Fruit fly (Drosophila melanogaster) whole organism, embryonic: ENCODE measurements around the gene Cpr76Bc.

Experiments used
- CG1024 ChIP-seq: fragments of 200-800 bp; sonication (Bioruptor generic); IDR thresholded peaks from 2 replicates; pipeline ENCODE4 v1.3.6; 2022; ENCODE audit warnings: missing biosample characterization, missing genetic modification characterization
- CG10431 ChIP-seq: fragments of 200-800 bp; sonication (Bioruptor generic); optimal IDR thresholded peaks from 3 replicates; lab custom pipeline; 2018; ENCODE audit warnings: missing biosample characterization, mild to moderate bottlenecking, missing genetic modification characterization
- CG10565 ChIP-seq: fragments of 200-800 bp; sonication (Bioruptor generic); optimal IDR thresholded peaks from 3 replicates; lab custom pipeline; 2016; ENCODE audit warnings: missing biosample characterization, mild to moderate bottlenecking, missing genetic modification characterization
- CG11398 ChIP-seq: fragments of 200-800 bp; sonication (Bioruptor generic); optimal IDR thresholded peaks from 2 replicates; lab custom pipeline; 2016; ENCODE audit warnings: missing biosample characterization, missing genetic modification characterization
- CG11456 ChIP-seq: fragments of 200-800 bp; sonication (Bioruptor generic); IDR thresholded peaks from 3 replicates; pipeline ENCODE4 v1.3.6; 2022; ENCODE audit warnings: missing biosample characterization, missing genetic modification characterization
- CG15269 ChIP-seq: fragments of 200-800 bp; sonication (Bioruptor generic); optimal IDR thresholded peaks from 2 replicates; lab custom pipeline; 2018; ENCODE audit warnings: missing biosample characterization, mild to moderate bottlenecking, missing genetic modification characterization, moderate library complexity
- CG1647 ChIP-seq: fragments of 200-800 bp; sonication (Bioruptor generic); optimal IDR thresholded peaks from 3 replicates; lab custom pipeline; 2016; ENCODE audit warnings: missing biosample characterization, missing genetic modification characterization
- CG16863 ChIP-seq: fragments of 200-800 bp; sonication (Bioruptor generic); optimal IDR thresholded peaks from 3 replicates; lab custom pipeline; 2016; ENCODE audit warnings: missing biosample characterization, missing genetic modification characterization
- CG17568 ChIP-seq: fragments of 200-800 bp; sonication (Bioruptor generic); optimal IDR thresholded peaks from 2 replicates; lab custom pipeline; 2018; ENCODE audit warnings: missing biosample characterization, mild to moderate bottlenecking, missing genetic modification characterization, moderate library complexity
- CG18011 ChIP-seq: fragments of 200-800 bp; sonication (Bioruptor generic); optimal IDR thresholded peaks from 2 replicates; lab custom pipeline; 2017; ENCODE audit warnings: missing biosample characterization, missing genetic modification characterization, mild to moderate bottlenecking, moderate library complexity, missing genotype
- CG2120 ChIP-seq: fragments of 200-800 bp; sonication (Bioruptor generic); optimal IDR thresholded peaks from 3 replicates; lab custom pipeline; 2016; ENCODE audit warnings: missing biosample characterization, missing genetic modification characterization
- CG30403 ChIP-seq: fragments of 200-800 bp; sonication (Bioruptor generic); optimal IDR thresholded peaks from 3 replicates; lab custom pipeline; 2016; ENCODE audit warnings: missing biosample characterization, missing genetic modification characterization
- CG33557 ChIP-seq: fragments of 200-800 bp; sonication (Bioruptor generic); optimal IDR thresholded peaks from 2 replicates; lab custom pipeline; 2019; ENCODE audit warnings: missing biosample characterization, mild to moderate bottlenecking, missing genetic modification characterization, moderate library complexity
- CG4282 ChIP-seq: fragments of 200-800 bp; sonication (Bioruptor generic); optimal IDR thresholded peaks from 2 replicates; lab custom pipeline; 2016; ENCODE audit warnings: missing biosample characterization, missing genetic modification characterization
- CG5953 ChIP-seq: fragments of 200-800 bp; sonication (Bioruptor generic); IDR thresholded peaks from 2 replicates; pipeline ENCODE4 v1.3.6; 2022; ENCODE audit warnings: missing biosample characterization, missing genetic modification characterization
- CG6683 ChIP-seq: fragments of 200-800 bp; sonication (Bioruptor generic); optimal IDR thresholded peaks from 2 replicates; lab custom pipeline; 2017; ENCODE audit warnings: missing biosample characterization, mild to moderate bottlenecking, missing genetic modification characterization, missing genetic modification reagents
- CG7271 ChIP-seq: fragments of 200-800 bp; sonication (Bioruptor generic); optimal IDR thresholded peaks from 2 replicates; lab custom pipeline; 2018; ENCODE audit warnings: missing biosample characterization, mild to moderate bottlenecking, missing genetic modification characterization, moderate library complexity
- CG7786 ChIP-seq: fragments of 200-800 bp; sonication (Bioruptor generic); optimal IDR thresholded peaks from 2 replicates; lab custom pipeline; 2016; ENCODE audit warnings: missing biosample characterization, missing genetic modification characterization
- CG9797 ChIP-seq: fragments of 200-800 bp; sonication (Bioruptor generic); optimal IDR thresholded peaks from 3 replicates; lab custom pipeline; 2018; ENCODE audit warnings: missing biosample characterization, mild to moderate bottlenecking, missing genetic modification characterization
- Chrac-16 ChIP-seq: fragments of 200-800 bp; sonication (Bioruptor generic); optimal IDR thresholded peaks from 3 replicates; lab custom pipeline; 2016; ENCODE audit warnings: missing biosample characterization, missing genetic modification characterization
- HHEX ChIP-seq: fragments of 200-800 bp; sonication (Bioruptor generic); optimal IDR thresholded peaks from 3 replicates; lab custom pipeline; 2017; ENCODE audit warnings: missing biosample characterization, mild to moderate bottlenecking, missing genetic modification characterization, missing genetic modification reagents
- HmgZ ChIP-seq: fragments of 200-800 bp; sonication (Bioruptor generic); optimal IDR thresholded peaks from 2 replicates; lab custom pipeline; 2018; ENCODE audit warnings: missing biosample characterization, mild to moderate bottlenecking, missing genetic modification characterization
- Hmr ChIP-seq: fragments of 200-800 bp; sonication (Bioruptor generic); optimal IDR thresholded peaks from 3 replicates; lab custom pipeline; 2017; ENCODE audit warnings: mild to moderate bottlenecking, missing biosample characterization, missing genetic modification reagents, missing genetic modification characterization
- Max ChIP-seq: fragments of 200-800 bp; sonication (Bioruptor generic); optimal IDR thresholded peaks from 2 replicates; lab custom pipeline; 2016; ENCODE audit warnings: missing biosample characterization, mild to moderate bottlenecking, missing genetic modification characterization
- Myb ChIP-seq: fragments of 200-800 bp; sonication (Bioruptor generic); optimal IDR thresholded peaks from 2 replicates; lab custom pipeline; 2016; ENCODE audit warnings: missing biosample characterization, missing genetic modification characterization
- NC2β ChIP-seq: fragments of 200-800 bp; sonication (Bioruptor generic); optimal IDR thresholded peaks from 2 replicates; lab custom pipeline; 2016; ENCODE audit warnings: missing biosample characterization, missing genetic modification characterization
- Nf-YB ChIP-seq: fragments of 200-800 bp; sonication (Bioruptor generic); optimal IDR thresholded peaks from 3 replicates; lab custom pipeline; 2019; ENCODE audit warnings: missing biosample characterization, mild to moderate bottlenecking, missing genetic modification characterization, moderate library complexity
- NfI ChIP-seq: fragments of 200-800 bp; sonication (Bioruptor generic); optimal IDR thresholded peaks from 3 replicates; lab custom pipeline; 2018; ENCODE audit warnings: missing biosample characterization, mild to moderate bottlenecking, missing genetic modification characterization, moderate library complexity
- Scr ChIP-seq: fragments of 200-800 bp; sonication (Bioruptor generic); IDR thresholded peaks from 2 replicates; pipeline ENCODE4 v1.3.6; 2022; ENCODE audit warnings: missing biosample characterization, missing genetic modification characterization; ENCODE audit not compliant: partially characterized antibody
- Stat92E ChIP-seq, 3 experiments: fragments of >200 bp in 2 of 3; fragments of 200-800 bp in 1 of 3; sonication (Bioruptor generic) in 1 of 3; optimal IDR thresholded peaks; 2 replicates each; lab custom pipeline; 2017 to 2019; ENCODE audit warnings: missing biosample characterization in 3 of 3, missing genetic modification characterization in 3 of 3, mild to moderate bottlenecking in 1 of 3, moderate library complexity in 1 of 3
- Xbp1 ChIP-seq: fragments of 200-800 bp; sonication (Bioruptor generic); optimal IDR thresholded peaks from 3 replicates; lab custom pipeline; 2016; ENCODE audit warnings: missing biosample characterization, mild to moderate bottlenecking, missing genetic modification characterization
- Xrp1 ChIP-seq: fragments of 200-800 bp; sonication (Bioruptor generic); IDR thresholded peaks from 2 replicates; pipeline ENCODE4 v1.3.6; 2022; ENCODE audit warnings: missing biosample characterization, missing genetic modification characterization
- ac ChIP-seq: fragments of 200-800 bp; sonication (Bioruptor generic); optimal IDR thresholded peaks from 3 replicates; lab custom pipeline; 2017; ENCODE audit warnings: missing biosample characterization, mild to moderate bottlenecking, missing genetic modification characterization
- ase ChIP-seq: fragments of 200-800 bp; sonication (Bioruptor generic); IDR thresholded peaks from 3 replicates; pipeline ENCODE4 v1.3.6; 2022; ENCODE audit warnings: missing biosample characterization, missing genetic modification characterization
- ash1 ChIP-seq: fragments of 200-800 bp; sonication (Bioruptor generic); optimal IDR thresholded peaks from 2 replicates; lab custom pipeline; 2018; ENCODE audit warnings: missing biosample characterization, mild to moderate bottlenecking, missing genetic modification characterization
- br ChIP-seq: fragments of >200 bp; optimal IDR thresholded peaks from 2 replicates; lab custom pipeline; 2017
- dati ChIP-seq: fragments of 200-800 bp; sonication (Bioruptor generic); IDR thresholded peaks from 2 replicates; pipeline ENCODE4 v1.3.6; 2022; ENCODE audit warnings: missing biosample characterization, missing genetic modification characterization
- dimm ChIP-seq: fragments of 200-800 bp; sonication (Bioruptor generic); IDR thresholded peaks from 2 replicates; pipeline ENCODE4 v1.3.6; 2022; ENCODE audit warnings: missing biosample characterization, missing genetic modification characterization
- dm ChIP-seq: fragments of 200-800 bp; sonication (Bioruptor generic); optimal IDR thresholded peaks from 3 replicates; lab custom pipeline; 2016; ENCODE audit warnings: missing biosample characterization, missing genetic modification characterization
- esg ChIP-seq: fragments of 200-800 bp; sonication (Bioruptor generic); conservative IDR thresholded peaks from 2 replicates; pipeline ENCODE4 v1.3.6; 2022; ENCODE audit warnings: missing biosample characterization, missing genetic modification characterization
- eyg ChIP-seq: fragments of 200-800 bp; sonication (Bioruptor generic); optimal IDR thresholded peaks from 3 replicates; lab custom pipeline; 2016; ENCODE audit warnings: missing biosample characterization, missing genetic modification characterization
- inv ChIP-seq: fragments of 200-800 bp; sonication (Bioruptor generic); IDR thresholded peaks from 2 replicates; pipeline ENCODE4 v1.3.6; 2022; ENCODE audit warnings: missing biosample characterization, missing genetic modification characterization; ENCODE audit not compliant: partially characterized antibody
- jumu ChIP-seq: fragments of 200-800 bp; sonication (Bioruptor generic); optimal IDR thresholded peaks from 3 replicates; lab custom pipeline; 2016; ENCODE audit warnings: missing biosample characterization, missing genetic modification characterization
- ken ChIP-seq: fragments of 200-800 bp; sonication (Bioruptor generic); IDR thresholded peaks from 3 replicates; pipeline ENCODE4 v1.3.6; 2022; ENCODE audit warnings: missing biosample characterization, missing genetic modification characterization
- klu ChIP-seq: fragments of 200-800 bp; sonication (Bioruptor generic); IDR thresholded peaks from 2 replicates; pipeline ENCODE4 v1.3.6; 2022; ENCODE audit warnings: missing biosample characterization, missing genetic modification characterization
- p53 ChIP-seq: fragments of 200-800 bp; sonication (Bioruptor generic); optimal IDR thresholded peaks from 2 replicates; lab custom pipeline; 2016; ENCODE audit warnings: missing biosample characterization, missing genetic modification characterization
- peb ChIP-seq: fragments of 200-800 bp; sonication (Bioruptor generic); IDR thresholded peaks from 2 replicates; pipeline ENCODE4 v1.3.6; 2022; ENCODE audit warnings: missing biosample characterization, missing genetic modification characterization
- salm ChIP-seq: fragments of 200-800 bp; sonication (Bioruptor generic); optimal IDR thresholded peaks from 2 replicates; lab custom pipeline; 2018; ENCODE audit warnings: missing biosample characterization, mild to moderate bottlenecking, missing genetic modification characterization
- so ChIP-seq: fragments of 200-800 bp; sonication (Bioruptor generic); IDR thresholded peaks from 3 replicates; pipeline ENCODE4 v1.3.6; 2022; ENCODE audit warnings: missing biosample characterization, missing genetic modification characterization
- trh ChIP-seq: fragments of 200-800 bp; sonication (Bioruptor generic); optimal IDR thresholded peaks from 2 replicates; lab custom pipeline; 2016; ENCODE audit warnings: missing biosample characterization, missing genetic modification characterization
- usp ChIP-seq: fragments of >200 bp; optimal IDR thresholded peaks from 2 replicates; lab custom pipeline; 2017; ENCODE audit warnings: missing biosample characterization, missing genetic modification characterization

Gene Cpr76Bc

DNA sequence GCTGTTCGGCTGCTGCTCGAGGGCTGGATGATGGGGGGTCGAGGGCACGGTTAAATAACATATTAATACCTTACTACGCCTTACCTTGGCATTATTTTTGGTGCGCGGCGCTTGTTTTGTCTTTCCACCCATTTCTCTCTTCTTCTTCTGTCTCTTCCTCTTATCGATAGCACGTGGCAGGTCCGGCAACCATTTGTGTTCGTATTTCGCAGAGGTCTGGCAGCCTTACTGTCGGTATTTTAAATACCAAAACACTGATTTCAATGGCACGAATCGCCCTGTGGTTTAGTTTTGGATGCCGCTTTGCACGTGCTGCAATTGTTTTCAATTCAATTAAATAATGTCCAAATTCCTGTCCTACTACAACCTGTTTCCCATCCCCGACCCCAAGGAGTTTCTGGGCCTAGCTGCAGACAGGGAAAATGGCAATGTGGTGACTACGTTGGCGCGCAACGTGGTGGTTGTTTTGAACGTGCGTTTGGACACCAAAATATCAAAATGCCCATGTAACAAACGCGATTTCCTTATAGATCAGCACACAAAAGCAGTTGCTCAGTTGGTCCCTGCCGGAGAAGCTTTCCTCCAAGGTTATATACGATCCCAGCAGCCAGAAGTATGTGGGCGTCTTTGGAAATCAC is 31.5 kb downstream of the Cpr76Bc start, which contains the start of the genes Ltn1 and CG9300 (continued):
- TF ChIP-seq CG5953 (GFP tag; lab: Robert Waterston, UW) (no peak), ash1 (no peak), CG4282 (GFP tag; lab: Kevin White, UChicago) (no peak), peb (GFP tag; lab: Robert Waterston, UW) (no peak), Stat92E (GFP tag; optimal IDR thresholded peaks at IDR 0.05; lab: Kevin White, UChicago) (no peak), CG10565 (GFP tag; lab: Kevin White, UChicago) (no peak), Max (GFP tag; lab: Kevin White, UChicago) (peak; percentile 93), ac (no peak), CG18011 (GFP tag; lab: Kevin White, UChicago) (no peak), jumu (GFP tag; lab: Kevin White, UChicago) (peak; percentile 35), p53 (peak; percentile 44), trh (GFP tag; lab: Kevin White, UChicago) (no peak), CG16863 (GFP tag; lab: Kevin White, UChicago) (peak; percentile 14), CG15269 (tag; lab: Kevin White, UChicago) (no peak), so (0 out of 3 replicates have a peak, but pooled peaks have one; percentile 44), CG11398 (GFP tag; lab: Kevin White, UChicago) (peak; percentile 29), CG9797 (peak; percentile 59), br (no peak), ase (GFP tag; lab: Robert Waterston, UW) (no peak), CG6683 (GFP tag; lab: Kevin White, UChicago) (no peak), CG2120 (GFP tag; lab: Kevin White, UChicago) (no peak), inv (GFP tag; lab: Robert Waterston, UW) (peak; percentile 41; the same call in 1 of the 2 replicates), dm (GFP tag; lab: Kevin White, UChicago) (peak; percentile 99), Nf-YB (GFP tag; lab: Kevin White, UChicago) (no peak), NC2β (peak; percentile 54), HHEX (GFP tag; lab: Kevin White, UChicago) (no peak), dati (GFP tag; lab: Robert Waterston, UW) (no peak), CG11456 (GFP tag; lab: Robert Waterston, UW) (no peak), CG30403 (GFP tag; lab: Kevin White, UChicago) (peak; percentile 23), Chrac-16 (GFP tag; lab: Kevin White, UChicago) (no peak), dimm (GFP tag; lab: Robert Waterston, UW) (no peak), ken (GFP tag; lab: Robert Waterston, UW) (0 out of 3 replicates have a peak, but pooled peaks have one; percentile 40), CG1024 (no peak), CG7271 (tag; lab: Kevin White, UChicago) (no peak), esg (GFP tag; lab: Robert Waterston, UW) (no peak), Xbp1 (GFP tag; lab: Kevin White, UChicago) (peak; percentile 33), klu (GFP tag; lab: Robert Waterston, UW) (no peak), CG33557 (GFP tag; lab: Kevin White, UChicago) (no peak), CG7786 (GFP tag; lab: Kevin White, UChicago) (peak; percentile 1), NfI (GFP tag; lab: Kevin White, UChicago) (peak; percentile 50), CG17568 (GFP tag; lab: Kevin White, UChicago) (no peak), Hmr (GFP tag; lab: Kevin White, UChicago) (no peak), Xrp1 (GFP tag; lab: Robert Waterston, UW) (peak; percentile 44), usp (GFP tag; lab: Kevin White, UChicago) (no peak), CG10431 (GFP tag; lab: Kevin White, UChicago) (peak; percentile 29), Scr (GFP tag; lab: Robert Waterston, UW) (peak; percentile 56), salm (no peak), Myb (GFP tag; lab: Kevin White, UChicago) (peak; percentile 37), HmgZ (peak; percentile 76), eyg (GFP tag; lab: Kevin White, UChicago) (no peak), CG1647 (GFP tag; lab: Kevin White, UChicago) (no peak)
